Fruit fly (Drosophila melanogaster) Kc167 (cell line): Measurements from ENCODE around the gene CG43102.
"Not testable (repeated sequence)": the region's sequence is repeated elsewhere in the genome, so short reads cannot be mapped to it uniquely, and the experiment has no call there.

Experiments
- h ChIP-seq: fragments of >200 bp; optimal IDR thresholded peaks from 3 replicates; lab custom pipeline; 2018; ENCODE audit warnings: missing external identifiers
- psq ChIP-seq: fragments of >200 bp; optimal IDR thresholded peaks from 2 replicates; lab custom pipeline; 2017; ENCODE audit warnings: missing external identifiers
- ttk ChIP-seq: sonication (Bioruptor generic); optimal IDR thresholded peaks from 2 replicates; lab custom pipeline; 2017; ENCODE audit warnings: missing external identifiers

DNA sequence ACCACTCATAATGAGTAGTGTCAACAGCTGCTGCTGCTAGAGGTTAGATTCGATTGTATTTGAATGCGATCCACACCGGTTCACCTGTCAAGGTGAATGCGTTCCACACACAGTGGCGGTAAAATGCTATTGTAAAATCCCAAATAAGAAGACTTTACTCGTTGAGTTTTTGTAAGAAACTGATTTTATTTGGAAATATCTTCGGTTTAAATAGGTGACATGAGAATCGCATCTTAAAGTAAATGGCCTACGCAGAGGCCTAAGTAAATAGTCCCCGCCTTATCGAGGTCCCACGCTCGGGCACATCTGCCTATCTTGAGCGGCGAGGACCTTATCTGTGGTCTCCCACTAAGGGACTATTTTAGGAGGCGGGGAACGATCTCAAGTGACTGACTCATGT is 31.2 kb downstream of the CG43102 start, which contains the start of gene TyrR:
- TF ChIP-seq ttk, psq, h (lab: Kevin White, UChicago): not testable (repeated sequence)
